Worm (Caenorhabditis elegans) whole organism, early embryonic: ENCODE data around the gene parn-2.

ENCODE experiments used
- aly-1 ChIP-seq: sonication (generic microtip); optimal IDR thresholded peaks from 2 replicates; lab custom pipeline; 2016; ENCODE audit warnings: missing genetic modification characterization, missing compliant biosample characterization
- ama-1 ChIP-seq: fragments of 150-350 bp; optimal IDR thresholded peaks from 2 replicates; lab custom pipeline; 2014
- ceh-36 ChIP-seq: sonication (generic microtip); optimal IDR thresholded peaks from 2 replicates; lab custom pipeline; 2016; ENCODE audit warnings: missing genetic modification characterization, inconsistent platforms, missing compliant biosample characterization
- flt-1 ChIP-seq: fragments of 200-800 bp; sonication (Bioruptor generic); IDR thresholded peaks from 2 replicates; pipeline ENCODE4 v1.3.6; 2022; ENCODE audit warnings: missing genetic modification characterization, missing compliant biosample characterization
- hmg-4 ChIP-seq: fragments of 200-800 bp; sonication (Bioruptor generic); optimal IDR thresholded peaks from 2 replicates; lab custom pipeline; 2018; ENCODE audit warnings: mild to moderate bottlenecking, missing genetic modification characterization, missing compliant biosample characterization
- hnd-1 ChIP-seq: sonication (generic microtip); optimal IDR thresholded peaks from 2 replicates; lab custom pipeline; 2016; ENCODE audit warnings: missing genetic modification characterization, missing compliant biosample characterization
- sea-1 ChIP-seq: fragments of 200-800 bp; sonication (Bioruptor generic); conservative IDR thresholded peaks from 2 replicates; pipeline ENCODE4 v1.3.6; 2022; ENCODE audit warnings: missing genetic modification characterization, missing compliant biosample characterization
- tra-4 ChIP-seq: sonication (generic microtip); optimal IDR thresholded peaks from 2 replicates; lab custom pipeline; 2017; ENCODE audit warnings: missing genetic modification characterization, missing compliant biosample characterization

- TF ChIP-seq ceh-36 (tag; lab: Kevin White, UChicago) (no peak), hmg-4 (GFP tag; lab: Kevin White, UChicago) (no peak), flt-1 (GFP tag; lab: Robert Waterston, UW) (no peak), ama-1 (no peak), hnd-1 (no peak), tra-4 (tag; lab: Kevin White, UChicago) (no peak), aly-1 (tag; lab: Kevin White, UChicago) (no peak), sea-1 (GFP tag; lab: Robert Waterston, UW) (no peak)
Observed at ce11 chrII:12280360-12280759, 23.9 kb upstream of the parn-2 start, which contains the start of gene ife-5.
